Fruit fly (Drosophila melanogaster) whole organism, embryonic: Measurements from ENCODE around the gene CG31921.

Experiments used
- C15 ChIP-seq: fragments of 200-800 bp; sonication (Bioruptor generic); IDR thresholded peaks from 3 replicates; pipeline ENCODE4 v1.3.6; 2022; ENCODE audit warnings: missing biosample characterization, missing genetic modification characterization
- CG10267 ChIP-seq: fragments of 200-800 bp; sonication (Bioruptor generic); optimal IDR thresholded peaks from 2 replicates; lab custom pipeline; 2018; ENCODE audit warnings: missing biosample characterization, mild to moderate bottlenecking, missing genetic modification characterization, moderate library complexity
- CG10979 ChIP-seq: fragments of 200-800 bp; sonication (Bioruptor generic); optimal IDR thresholded peaks from 2 replicates; lab custom pipeline; 2018; ENCODE audit warnings: missing biosample characterization, mild to moderate bottlenecking, missing genetic modification characterization, moderate library complexity
- CG11093 ChIP-seq: fragments of 200-800 bp; sonication (Bioruptor generic); IDR thresholded peaks from 3 replicates; pipeline ENCODE4 v1.3.6; 2022; ENCODE audit warnings: missing biosample characterization, missing genetic modification characterization
- CG13624 ChIP-seq: fragments of 200-800 bp; sonication (Bioruptor generic); optimal IDR thresholded peaks from 2 replicates; lab custom pipeline; 2016; ENCODE audit warnings: missing biosample characterization, missing genetic modification characterization
- CG14667 ChIP-seq: fragments of 200-800 bp; sonication (Bioruptor generic); IDR thresholded peaks from 2 replicates; pipeline ENCODE4 v1.3.6; 2022; ENCODE audit warnings: missing biosample characterization, missing genetic modification characterization
- CG2120 ChIP-seq: fragments of 200-800 bp; sonication (Bioruptor generic); optimal IDR thresholded peaks from 3 replicates; lab custom pipeline; 2016; ENCODE audit warnings: missing biosample characterization, missing genetic modification characterization
- CG30431 ChIP-seq: fragments of 200-800 bp; sonication (Bioruptor generic); optimal IDR thresholded peaks from 2 replicates; lab custom pipeline; 2017; ENCODE audit warnings: missing biosample characterization, missing genetic modification characterization
- CG31441 ChIP-seq: fragments of 200-800 bp; sonication (Bioruptor generic); IDR thresholded peaks from 2 replicates; pipeline ENCODE4 v1.3.6; 2022; ENCODE audit warnings: missing biosample characterization, missing genetic modification characterization
- CG33557 ChIP-seq: fragments of 200-800 bp; sonication (Bioruptor generic); optimal IDR thresholded peaks from 2 replicates; lab custom pipeline; 2019; ENCODE audit warnings: missing biosample characterization, mild to moderate bottlenecking, missing genetic modification characterization, moderate library complexity
- CG4617 ChIP-seq: fragments of 200-800 bp; sonication (Bioruptor generic); optimal IDR thresholded peaks from 3 replicates; lab custom pipeline; 2016; ENCODE audit warnings: missing biosample characterization, missing genetic modification characterization, borderline replicate concordance
- CG4730 ChIP-seq: fragments of 200-800 bp; sonication (Bioruptor generic); IDR thresholded peaks from 2 replicates; pipeline ENCODE4 v1.3.6; 2022; ENCODE audit warnings: missing biosample characterization, missing genetic modification characterization
- CG6175 ChIP-seq: fragments of 200-800 bp; sonication (Bioruptor generic); IDR thresholded peaks from 3 replicates; pipeline ENCODE4 v1.3.6; 2022; ENCODE audit warnings: missing biosample characterization, missing genetic modification characterization
- CG6683 ChIP-seq: fragments of 200-800 bp; sonication (Bioruptor generic); optimal IDR thresholded peaks from 2 replicates; lab custom pipeline; 2017; ENCODE audit warnings: missing biosample characterization, mild to moderate bottlenecking, missing genetic modification characterization, missing genetic modification reagents
- CG7786 ChIP-seq: fragments of 200-800 bp; sonication (Bioruptor generic); optimal IDR thresholded peaks from 2 replicates; lab custom pipeline; 2016; ENCODE audit warnings: missing biosample characterization, missing genetic modification characterization
- CG7928 ChIP-seq: fragments of 200-800 bp; sonication (Bioruptor generic); optimal IDR thresholded peaks from 2 replicates; lab custom pipeline; 2017; ENCODE audit warnings: missing biosample characterization, mild to moderate bottlenecking, missing genetic modification characterization
- CG8944 ChIP-seq: fragments of 200-800 bp; sonication (Bioruptor generic); optimal IDR thresholded peaks from 3 replicates; lab custom pipeline; 2016; ENCODE audit warnings: missing biosample characterization, missing genetic modification characterization
- Dip2 ChIP-seq: fragments of 200-800 bp; sonication (Bioruptor generic); IDR thresholded peaks from 2 replicates; pipeline ENCODE4 v1.3.6; 2022; ENCODE audit warnings: missing biosample characterization, missing genetic modification characterization
- Fer2 ChIP-seq: fragments of 200-800 bp; sonication (Bioruptor generic); optimal IDR thresholded peaks from 2 replicates; lab custom pipeline; 2018; ENCODE audit warnings: missing biosample characterization, mild to moderate bottlenecking, missing genetic modification characterization, moderate library complexity
- Fer3 ChIP-seq: fragments of 200-800 bp; sonication (Bioruptor generic); optimal IDR thresholded peaks from 2 replicates; lab custom pipeline; 2018; ENCODE audit warnings: missing biosample characterization, mild to moderate bottlenecking, missing genetic modification characterization, moderate library complexity
- Gug ChIP-seq: fragments of 200-800 bp; sonication (Bioruptor generic); IDR thresholded peaks from 4 replicates; pipeline ENCODE4 v1.3.6; 2022; ENCODE audit warnings: missing biosample characterization, missing genetic modification characterization
- Hmr ChIP-seq: fragments of 200-800 bp; sonication (Bioruptor generic); optimal IDR thresholded peaks from 3 replicates; lab custom pipeline; 2017; ENCODE audit warnings: mild to moderate bottlenecking, missing biosample characterization, missing genetic modification reagents, missing genetic modification characterization
- Hr51 ChIP-seq, 2 experiments: fragments of 200-800 bp; sonication (Bioruptor generic); optimal IDR thresholded peaks; 2 replicates in 1 of 2; 3 replicates in 1 of 2; lab custom pipeline; 2016 to 2018; ENCODE audit warnings: missing biosample characterization in 2 of 2, missing genetic modification characterization in 2 of 2, mild to moderate bottlenecking in 1 of 2, moderate library complexity in 1 of 2
- Hsf ChIP-seq: fragments of 200-800 bp; sonication (Bioruptor generic); optimal IDR thresholded peaks from 3 replicates; lab custom pipeline; 2016; ENCODE audit warnings: missing biosample characterization, missing genetic modification characterization
- Jarid2 ChIP-seq: fragments of 200-800 bp; sonication (Bioruptor generic); optimal IDR thresholded peaks from 3 replicates; lab custom pipeline; 2017; ENCODE audit warnings: mild to moderate bottlenecking, missing biosample characterization, missing genetic modification reagents, missing genetic modification characterization
- MBD-R2 ChIP-seq: fragments of 200-800 bp; sonication (Bioruptor generic); IDR thresholded peaks from 2 replicates; pipeline ENCODE4 v1.3.6; 2022; ENCODE audit warnings: missing biosample characterization, missing genetic modification characterization
- NK7.1 ChIP-seq: fragments of 200-800 bp; sonication (Bioruptor generic); optimal IDR thresholded peaks from 3 replicates; lab custom pipeline; 2016; ENCODE audit warnings: missing biosample characterization, missing genetic modification characterization
- Oaz ChIP-seq: fragments of 200-800 bp; sonication (Bioruptor generic); IDR thresholded peaks from 2 replicates; pipeline ENCODE4 v1.3.6; 2022; ENCODE audit warnings: missing biosample characterization, missing genetic modification characterization
- Sin3A ChIP-seq: fragments of >200 bp; optimal IDR thresholded peaks from 2 replicates; lab custom pipeline; 2018
- Usf ChIP-seq: fragments of 200-800 bp; sonication (Bioruptor generic); optimal IDR thresholded peaks from 2 replicates; lab custom pipeline; 2017; ENCODE audit warnings: missing genotype, missing biosample characterization, missing genetic modification characterization
- ac ChIP-seq: fragments of 200-800 bp; sonication (Bioruptor generic); optimal IDR thresholded peaks from 3 replicates; lab custom pipeline; 2017; ENCODE audit warnings: missing biosample characterization, mild to moderate bottlenecking, missing genetic modification characterization
- al ChIP-seq: fragments of 200-800 bp; sonication (Bioruptor generic); IDR thresholded peaks from 2 replicates; pipeline ENCODE4 v1.3.6; 2022; ENCODE audit warnings: missing biosample characterization, missing genetic modification characterization
- ato ChIP-seq: fragments of 200-800 bp; sonication (Bioruptor generic); IDR thresholded peaks from 2 replicates; pipeline ENCODE4 v1.3.6; 2022; ENCODE audit warnings: missing biosample characterization, missing genetic modification characterization; ENCODE audit not compliant: partially characterized antibody
- cato ChIP-seq: fragments of 200-800 bp; sonication (Bioruptor generic); optimal IDR thresholded peaks from 2 replicates; lab custom pipeline; 2016; ENCODE audit warnings: missing biosample characterization, missing genetic modification characterization, borderline replicate concordance
- crol ChIP-seq: fragments of 200-800 bp; sonication (Bioruptor generic); IDR thresholded peaks from 2 replicates; pipeline ENCODE4 v1.3.6; 2022; ENCODE audit warnings: missing biosample characterization, missing genetic modification characterization
- crp ChIP-seq, 2 experiments: fragments of 200-800 bp; sonication (Bioruptor generic); optimal IDR thresholded peaks; 2 replicates in 1 of 2; 3 replicates in 1 of 2; lab custom pipeline; 2017; ENCODE audit warnings: missing biosample characterization in 2 of 2, missing genetic modification characterization in 2 of 2, mild to moderate bottlenecking in 1 of 2, moderate library complexity in 1 of 2
- dimm ChIP-seq: fragments of 200-800 bp; sonication (Bioruptor generic); IDR thresholded peaks from 2 replicates; pipeline ENCODE4 v1.3.6; 2022; ENCODE audit warnings: missing biosample characterization, missing genetic modification characterization
- dm ChIP-seq: fragments of 200-800 bp; sonication (Bioruptor generic); optimal IDR thresholded peaks from 3 replicates; lab custom pipeline; 2016; ENCODE audit warnings: missing biosample characterization, missing genetic modification characterization
- ems ChIP-seq: fragments of 200-800 bp; sonication (Bioruptor generic); optimal IDR thresholded peaks from 3 replicates; lab custom pipeline; 2016; ENCODE audit warnings: missing biosample characterization, missing genetic modification characterization
- ftz-f1 ChIP-seq: fragments of 200-800 bp; sonication (Bioruptor generic); optimal IDR thresholded peaks from 2 replicates; lab custom pipeline; 2016; ENCODE audit warnings: missing biosample characterization, missing genetic modification characterization
- gem ChIP-seq: fragments of 200-800 bp; sonication (Bioruptor generic); optimal IDR thresholded peaks from 2 replicates; lab custom pipeline; 2019; ENCODE audit warnings: missing biosample characterization, mild to moderate bottlenecking, missing genetic modification characterization, moderate library complexity
- knrl ChIP-seq: fragments of 200-800 bp; sonication (Bioruptor generic); IDR thresholded peaks from 3 replicates; pipeline ENCODE4 v1.3.6; 2022; ENCODE audit warnings: missing biosample characterization, missing genetic modification characterization; ENCODE audit not compliant: partially characterized antibody
- org-1 ChIP-seq: fragments of 200-800 bp; sonication (Bioruptor generic); optimal IDR thresholded peaks from 2 replicates; lab custom pipeline; 2017; ENCODE audit warnings: missing biosample characterization, missing genetic modification characterization
- pum ChIP-seq: fragments of 200-800 bp; sonication (Bioruptor generic); optimal IDR thresholded peaks from 2 replicates; lab custom pipeline; 2016; ENCODE audit warnings: missing biosample characterization, missing genetic modification characterization
- seq ChIP-seq: fragments of 200-800 bp; sonication (Bioruptor generic); IDR thresholded peaks from 2 replicates; pipeline ENCODE4 v1.3.6; 2022; ENCODE audit warnings: missing biosample characterization, missing genetic modification characterization
- tna ChIP-seq: fragments of 200-800 bp; sonication (Bioruptor generic); IDR thresholded peaks from 2 replicates; pipeline ENCODE4 v1.3.6; 2022; ENCODE audit warnings: missing biosample characterization, missing genetic modification characterization; ENCODE audit not compliant: partially characterized antibody
- vvl ChIP-seq: fragments of 200-800 bp; sonication (Bioruptor generic); IDR thresholded peaks from 2 replicates; pipeline ENCODE4 v1.3.6; 2022; ENCODE audit warnings: missing biosample characterization, missing genetic modification characterization
- z ChIP-seq: fragments of 200-800 bp; sonication (Bioruptor generic); IDR thresholded peaks from 3 replicates; pipeline ENCODE4 v1.3.6; 2022; ENCODE audit warnings: missing biosample characterization, missing genetic modification characterization
- zen2 ChIP-seq: fragments of 200-800 bp; sonication (Bioruptor generic); IDR thresholded peaks from 3 replicates; pipeline ENCODE4 v1.3.6; 2022; ENCODE audit warnings: missing biosample characterization, missing genetic modification characterization; ENCODE audit not compliant: partially characterized antibody

Gene CG31921

DNA sequence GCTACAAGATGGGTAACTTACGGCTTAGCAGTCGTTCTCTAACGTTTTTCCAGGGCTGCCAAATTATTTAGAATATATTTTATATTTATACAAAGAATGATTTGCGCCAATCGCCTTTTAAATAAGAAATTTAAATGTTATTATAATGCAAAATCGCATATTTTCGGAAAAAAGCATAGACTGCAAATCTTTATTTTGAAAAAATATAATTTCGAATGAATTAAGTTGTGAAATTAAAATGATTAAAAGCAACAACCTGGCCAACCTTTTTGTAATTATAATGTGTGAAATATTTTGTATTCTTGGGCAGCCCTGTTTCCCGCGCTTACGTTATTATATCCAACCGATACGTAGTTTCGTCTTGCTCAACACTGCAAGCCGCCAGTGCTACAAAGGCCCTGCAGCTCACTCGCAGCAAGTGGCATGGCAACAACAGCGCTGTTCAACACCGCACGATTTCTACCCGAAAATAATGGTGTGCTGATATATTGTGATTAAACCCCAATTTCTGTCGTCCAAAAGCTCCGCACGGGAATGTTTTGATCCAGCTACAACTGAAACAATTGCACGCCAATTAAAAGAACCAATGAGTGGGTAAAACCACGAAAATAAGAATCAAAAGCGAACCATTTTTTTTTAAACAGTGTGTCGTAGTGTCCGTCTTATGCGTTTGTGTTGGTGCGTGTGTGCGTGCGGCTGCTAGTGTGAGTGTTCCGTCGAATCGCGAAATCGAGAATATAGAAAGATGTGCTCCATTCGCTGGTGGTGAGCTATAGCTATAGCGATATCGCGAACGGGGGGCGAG is 34.5 kb downstream of the CG31921 start, which contains the start of gene Pi3K21B (continued):
- TF ChIP-seq Usf (GFP tag; lab: Kevin White, UChicago): peak; percentile 80
- TF ChIP-seq CG8944 (GFP tag; lab: Kevin White, UChicago): peak; percentile 93
- peak; percentile 73 for TF ChIP-seq org-1
- TF ChIP-seq CG4617 (GFP tag; lab: Kevin White, UChicago): peak; percentile 97
- peak; percentile 70 for TF ChIP-seq seq (GFP tag; lab: Robert Waterston, UW)
- peak; percentile 84 for TF ChIP-seq cato
- TF ChIP-seq ems (GFP tag; lab: Kevin White, UChicago): peak; percentile 93
- TF ChIP-seq CG2120 (GFP tag; lab: Kevin White, UChicago): peak; percentile 96
- peak; percentile 77 for TF ChIP-seq al
- TF ChIP-seq CG6683: peak; percentile 60
- peak; percentile 91 for TF ChIP-seq vvl
- peak; percentile 95 for TF ChIP-seq CG7786
- TF ChIP-seq CG14667 (GFP tag; lab: Robert Waterston, UW): peak; percentile 66
- TF ChIP-seq ftz-f1 (GFP tag; lab: Kevin White, UChicago): peak; percentile 33
- TF ChIP-seq CG11093 (GFP tag; lab: Robert Waterston, UW): peak; percentile 81
- peak; percentile 88 for TF ChIP-seq Fer2 (tag; lab: Kevin White, UChicago)
- TF ChIP-seq CG13624: peak; percentile 91
- TF ChIP-seq Hsf (GFP tag; lab: Kevin White, UChicago): peak; percentile 90
- TF ChIP-seq Fer3 (tag; lab: Kevin White, UChicago): peak; percentile 89
- 0 out of 3 replicates have a peak, but pooled peaks have one; percentile 10 for TF ChIP-seq knrl (GFP tag; lab: Robert Waterston, UW)
- TF ChIP-seq C15 (GFP tag; lab: Robert Waterston, UW): peak; percentile 46; the same call in 1 of the 3 replicates
- TF ChIP-seq Oaz (GFP tag; lab: Robert Waterston, UW): peak; percentile 79
- peak; percentile 79 for TF ChIP-seq CG30431 (GFP tag; lab: Kevin White, UChicago)
- peak; percentile 93 for TF ChIP-seq Hmr (GFP tag; lab: Kevin White, UChicago)
- TF ChIP-seq Gug (GFP tag; lab: Robert Waterston, UW): peak; percentile 82
- TF ChIP-seq Hr51 (GFP tag; optimal IDR thresholded peaks at IDR 0.05; lab: Kevin White, UChicago): peak; percentile 87 to 94
- TF ChIP-seq ac (GFP tag; lab: Kevin White, UChicago): peak; percentile 14
- peak; percentile 95 for TF ChIP-seq gem (tag; lab: Kevin White, UChicago)
- TF ChIP-seq CG10979 (tag; lab: Kevin White, UChicago): peak; percentile 80
- no peak for TF ChIP-seq z
- TF ChIP-seq pum (GFP tag; lab: Kevin White, UChicago): peak; percentile 93
- TF ChIP-seq ato: no peak
- peak; percentile 98 for TF ChIP-seq CG10267
- peak; percentile 77 for TF ChIP-seq Sin3A
- TF ChIP-seq Jarid2: peak; percentile 59
- peak; percentile 59 for TF ChIP-seq NK7.1 (GFP tag; lab: Kevin White, UChicago)
- no peak for TF ChIP-seq crol
- TF ChIP-seq tna (GFP tag; lab: Robert Waterston, UW): no peak
- TF ChIP-seq CG33557 (GFP tag; lab: Kevin White, UChicago): peak; percentile 86
- TF ChIP-seq dimm: peak; percentile 64
- TF ChIP-seq CG31441: peak; percentile 87
- TF ChIP-seq CG7928: peak; percentile 99
- no peak for TF ChIP-seq zen2 (GFP tag; lab: Robert Waterston, UW)
- TF ChIP-seq CG6175 (GFP tag; lab: Robert Waterston, UW): 0 out of 3 replicates have a peak, but pooled peaks have one; percentile 67
- TF ChIP-seq dm: peak; percentile 91
- TF ChIP-seq MBD-R2: peak; percentile 76; the same call in 1 of the 2 replicates
- TF ChIP-seq Dip2 (GFP tag; lab: Robert Waterston, UW): no peak
- TF ChIP-seq CG4730 (GFP tag; lab: Robert Waterston, UW): peak; percentile 58
- peak in 1 of 2 experiments; percentile 31 for TF ChIP-seq crp (GFP tag; optimal IDR thresholded peaks at IDR 0.05; lab: Kevin White, UChicago)
